Worm (Caenorhabditis elegans) whole organism, L4/young adult: ENCODE results near the gene arrd-17.

ENCODE experiments used
- W03F9.2 ChIP-seq: fragments of 150-350 bp; optimal IDR thresholded peaks from 2 replicates; lab custom pipeline; 2014; ENCODE audit warnings: missing biosample characterization, missing genetic modification characterization
- dao-5 ChIP-seq: sonication (generic microtip); optimal IDR thresholded peaks from 2 replicates; lab custom pipeline; 2016; ENCODE audit warnings: missing genotype, missing genetic modification characterization, moderate library complexity, missing compliant biosample characterization
- him-1 ChIP-seq: sonication (generic microtip); optimal IDR thresholded peaks from 2 replicates; lab custom pipeline; 2016; ENCODE audit warnings: missing genotype, missing genetic modification reagents, missing genetic modification characterization, missing compliant biosample characterization

Gene arrd-17

DNA sequence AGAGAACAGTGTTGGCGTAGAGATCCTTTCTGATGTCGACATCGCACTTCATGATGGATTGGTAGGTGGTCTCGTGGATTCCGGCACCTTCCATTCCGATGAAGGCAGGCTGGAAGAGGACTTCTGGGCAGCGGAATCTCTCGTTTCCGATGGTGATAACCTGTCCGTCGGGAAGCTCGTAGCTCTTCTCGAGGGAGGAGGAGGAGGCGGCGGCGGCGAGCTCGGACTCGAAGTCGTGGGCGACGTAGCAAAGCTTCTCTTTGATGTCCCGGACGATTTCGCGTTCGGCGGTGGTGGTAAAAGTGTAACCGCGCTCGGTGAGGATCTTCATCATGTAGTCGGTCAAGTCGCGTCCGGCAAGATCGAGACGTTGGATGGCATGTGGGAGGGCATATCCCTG, 25.8 kb downstream of the arrd-17 start:
- TF ChIP-seq dao-5 (no peak), W03F9.2 (tag; lab: Kevin White, UChicago) (no peak), him-1 (tag; lab: Kevin White, UChicago) (no peak)

DNA sequence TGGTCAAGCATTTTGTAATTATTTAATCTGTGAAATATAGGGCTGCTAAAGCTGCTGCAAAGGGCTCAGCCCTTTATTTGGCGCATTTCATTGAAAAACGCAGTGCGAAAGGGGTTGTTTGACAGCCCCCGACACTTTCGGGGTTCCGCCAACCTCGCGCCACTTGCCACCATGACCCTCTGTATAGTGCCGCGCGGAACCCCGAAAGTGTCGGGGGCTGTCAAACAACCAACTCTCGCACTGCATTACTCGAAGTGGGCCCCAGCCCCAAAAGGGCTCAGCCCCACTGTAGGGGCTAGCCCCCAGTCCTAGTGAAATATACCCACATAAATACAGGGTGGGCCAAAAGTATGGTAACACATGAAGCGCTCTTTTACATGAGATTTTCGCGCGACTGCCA, 30.4 kb downstream of the arrd-17 start:
- no peak for TF ChIP-seq him-1 (tag; lab: Kevin White, UChicago)
- no peak for TF ChIP-seq W03F9.2 (tag; lab: Kevin White, UChicago)
- no peak for TF ChIP-seq dao-5

DNA sequence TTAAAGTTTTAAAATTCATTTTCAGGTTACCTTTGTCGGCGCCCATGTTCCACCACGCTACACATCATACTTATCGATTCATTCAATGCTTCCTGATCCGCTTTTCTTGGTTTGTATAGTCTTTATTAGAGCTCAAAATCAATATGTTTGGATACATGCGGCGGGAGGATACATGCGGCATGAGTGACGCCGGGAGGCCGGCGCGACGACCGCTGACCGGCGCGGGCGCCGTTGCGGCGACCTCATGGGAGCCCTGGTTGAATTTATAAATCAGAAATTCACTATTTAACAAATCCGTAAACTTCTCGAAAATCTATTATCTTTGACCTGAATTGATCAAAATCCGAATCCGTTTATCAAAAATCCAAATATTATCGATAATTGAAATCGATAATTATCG, 48.9 kb downstream of the arrd-17 start:
- TF ChIP-seq W03F9.2 (tag; lab: Kevin White, UChicago) (no peak), dao-5 (no peak), him-1 (tag; lab: Kevin White, UChicago) (no peak)

DNA sequence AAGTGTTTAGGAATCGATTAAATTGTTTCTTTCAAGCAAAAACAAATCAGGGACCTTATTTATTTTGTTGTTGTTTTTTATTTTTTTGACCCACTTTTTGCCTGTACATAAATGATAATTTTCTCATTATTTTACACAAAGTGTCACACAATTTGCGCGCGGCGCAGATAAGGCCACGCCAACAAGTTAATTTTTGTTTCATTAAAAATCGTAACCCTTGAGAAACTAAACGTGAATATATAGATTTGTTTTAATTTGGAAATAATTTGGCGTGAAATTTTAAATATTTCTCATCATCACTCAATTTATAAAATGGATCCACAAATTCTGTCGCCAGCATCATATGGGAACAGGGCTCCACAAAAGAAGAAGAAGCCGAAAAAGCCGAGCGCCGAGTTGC, 50.1 kb downstream of the arrd-17 start, which contains the start of gene T05D4.5:
Gene T05D4.5, plus strand, starts transcription at position 301 of the 400 bp plus-strand sequence.
- no peak for TF ChIP-seq him-1 (tag; lab: Kevin White, UChicago)
- no peak for TF ChIP-seq dao-5
- TF ChIP-seq W03F9.2 (tag; lab: Kevin White, UChicago): no peak

DNA sequence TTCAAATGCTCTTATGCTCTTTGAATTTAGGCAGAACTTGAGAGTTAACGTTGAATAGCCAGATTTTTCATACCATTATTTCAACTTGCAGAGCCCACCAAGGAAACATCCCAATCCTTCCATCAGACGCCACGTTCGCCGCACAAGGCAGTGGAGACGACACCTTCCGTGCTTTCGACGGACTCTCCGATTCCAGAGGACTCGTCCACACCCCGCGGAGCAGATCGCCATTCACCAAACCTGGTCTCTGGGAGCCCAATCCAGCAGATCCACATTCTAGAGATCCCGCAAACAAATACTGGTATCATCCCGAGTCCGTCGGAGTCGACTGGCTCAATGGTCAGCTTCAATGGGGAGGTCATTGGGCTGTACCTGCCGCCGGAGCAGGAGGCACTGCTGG, 50.5 kb downstream of the arrd-17 start:
- TF ChIP-seq him-1 (tag; lab: Kevin White, UChicago) (no peak), dao-5 (no peak), W03F9.2 (tag; lab: Kevin White, UChicago) (no peak)
